Worm (Caenorhabditis elegans) whole organism, L1 larva: Measurements from ENCODE around the gene D1086.7.
A peak's percentile ranks its signal among the peaks of the same experiment; 100 is the strongest.

ENCODE experiments used
- C04F5.9 ChIP-seq: sonication (generic microtip); optimal IDR thresholded peaks from 2 replicates; lab custom pipeline; 2016; ENCODE audit warnings: missing genetic modification characterization, missing compliant biosample characterization
- C16A3.4 ChIP-seq: fragments of 150-350 bp; optimal IDR thresholded peaks from 2 replicates; lab custom pipeline; 2014; ENCODE audit warnings: missing biosample characterization, missing genetic modification characterization
- C34B4.2 ChIP-seq: sonication (generic microtip); optimal IDR thresholded peaks from 2 replicates; lab custom pipeline; 2017; ENCODE audit warnings: mild to moderate bottlenecking, missing genetic modification characterization, missing compliant biosample characterization
- F16B12.6 ChIP-seq: fragments of 150-350 bp; optimal IDR thresholded peaks from 2 replicates; lab custom pipeline; 2014; ENCODE audit warnings: missing biosample characterization, missing genetic modification characterization
- alr-1 ChIP-seq: fragments of 200-800 bp; sonication (Bioruptor generic); optimal IDR thresholded peaks from 2 replicates; lab custom pipeline; 2018; ENCODE audit warnings: borderline replicate concordance, mild to moderate bottlenecking, missing genetic modification characterization, missing compliant biosample characterization
- aly-2 ChIP-seq: fragments of 150-350 bp; optimal IDR thresholded peaks from 2 replicates; lab custom pipeline; 2014; ENCODE audit warnings: missing biosample characterization, missing genetic modification characterization
- ceh-63 ChIP-seq: fragments of 200-800 bp; sonication (Bioruptor generic); optimal IDR thresholded peaks from 2 replicates; lab custom pipeline; 2018; ENCODE audit warnings: mild to moderate bottlenecking, missing genetic modification characterization, missing compliant biosample characterization
- ceh-82 ChIP-seq, 3 experiments: fragments of 150-350 bp in 1 of 3; sonication (generic microtip) in 2 of 3; optimal IDR thresholded peaks; 2 replicates each; lab custom pipeline; 2014 to 2017; ENCODE audit warnings: missing biosample characterization in 3 of 3, missing genetic modification characterization in 3 of 3
- ces-1 ChIP-seq: fragments of 150-350 bp; optimal IDR thresholded peaks from 2 replicates; lab custom pipeline; 2014; ENCODE audit warnings: missing biosample characterization, missing genetic modification reagents, missing genetic modification characterization
- dsc-1 ChIP-seq: sonication (generic microtip); optimal IDR thresholded peaks from 2 replicates; lab custom pipeline; 2016; ENCODE audit warnings: mild to moderate bottlenecking, missing genetic modification characterization, missing compliant biosample characterization
- efl-1 ChIP-seq, 4 experiments: fragments of 150-350 bp; optimal IDR thresholded peaks in 3 of 4; peaks in 1 of 4; 1 replicate in 1 of 4; 2 replicates in 3 of 4; lab custom pipeline; 2014; ENCODE audit warnings: missing biosample characterization in 2 of 4, missing genetic modification characterization in 2 of 4, missing genetic modification reagents in 2 of 4
- fkh-10 ChIP-seq: sonication (generic microtip); optimal IDR thresholded peaks from 2 replicates; lab custom pipeline; 2017; ENCODE audit warnings: missing biosample characterization, missing genetic modification reagents, missing genetic modification characterization
- fkh-4 ChIP-seq: sonication (generic microtip); optimal IDR thresholded peaks from 2 replicates; lab custom pipeline; 2016; ENCODE audit warnings: missing compliant biosample characterization, missing genetic modification characterization, borderline replicate concordance
- fkh-8 ChIP-seq: sonication (generic microtip); optimal IDR thresholded peaks from 2 replicates; lab custom pipeline; 2016; ENCODE audit warnings: mild to moderate bottlenecking, missing genetic modification characterization, missing compliant biosample characterization
- grh-1 ChIP-seq: fragments of 200-800 bp; sonication (Bioruptor generic); IDR thresholded peaks from 2 replicates; pipeline ENCODE4 v1.3.6; 2022; ENCODE audit warnings: missing genetic modification reagents, missing genetic modification characterization, missing compliant biosample characterization
- hlh-17 ChIP-seq: fragments of 200-800 bp; sonication (Bioruptor generic); optimal IDR thresholded peaks from 2 replicates; lab custom pipeline; 2018; ENCODE audit warnings: missing genetic modification characterization, mild to moderate bottlenecking, missing compliant biosample characterization, moderate library complexity, borderline replicate concordance
- hpl-2 ChIP-seq: fragments of 150-350 bp; optimal IDR thresholded peaks from 2 replicates; lab custom pipeline; 2014; ENCODE audit warnings: missing biosample characterization, missing genetic modification reagents, missing genetic modification characterization
- irx-1 ChIP-seq: sonication (generic microtip); optimal IDR thresholded peaks from 2 replicates; lab custom pipeline; 2016; ENCODE audit warnings: missing genetic modification characterization, missing compliant biosample characterization
- jun-1 ChIP-seq: fragments of 150-350 bp; optimal IDR thresholded peaks from 2 replicates; lab custom pipeline; 2014; ENCODE audit warnings: missing biosample characterization, missing genetic modification reagents, missing genetic modification characterization
- lin-15B ChIP-seq: fragments of 150-350 bp; sonication (generic microtip); optimal IDR thresholded peaks from 3 replicates; lab custom pipeline; 2014; ENCODE audit warnings: missing biosample characterization, missing genetic modification characterization
- lin-35 ChIP-seq, 2 experiments: fragments of 150-350 bp; optimal IDR thresholded peaks; 2 replicates each; lab custom pipeline; 2014; ENCODE audit warnings: missing biosample characterization in 2 of 2, missing genetic modification characterization in 2 of 2, missing genetic modification reagents in 2 of 2
- lir-3 ChIP-seq: sonication (generic microtip); optimal IDR thresholded peaks from 2 replicates; lab custom pipeline; 2016; ENCODE audit warnings: mild to moderate bottlenecking, missing genetic modification characterization, moderate library complexity, missing compliant biosample characterization; ENCODE audit not compliant: poor library complexity
- lsy-2 ChIP-seq, 2 experiments: fragments of 150-350 bp; optimal IDR thresholded peaks; 2 replicates each; lab custom pipeline; 2014; ENCODE audit warnings: missing biosample characterization in 2 of 2, missing genetic modification characterization in 2 of 2
- mab-9 ChIP-seq: fragments of 200-800 bp; sonication (Bioruptor generic); IDR thresholded peaks from 2 replicates; pipeline ENCODE4 v1.3.6; 2022; ENCODE audit warnings: missing genetic modification reagents, missing genetic modification characterization, missing compliant biosample characterization
- mdl-1 ChIP-seq, 2 experiments: fragments of 150-350 bp; optimal IDR thresholded peaks; 2 replicates each; lab custom pipeline; 2014 to 2017; ENCODE audit warnings: missing biosample characterization in 2 of 2, missing genetic modification characterization in 2 of 2, inconsistent platforms in 1 of 2
- mep-1 ChIP-seq: fragments of 150-350 bp; optimal IDR thresholded peaks from 2 replicates; lab custom pipeline; 2014; ENCODE audit warnings: missing biosample characterization, missing genetic modification characterization
- nhr-11 ChIP-seq: fragments of 150-350 bp; optimal IDR thresholded peaks from 2 replicates; lab custom pipeline; 2014; ENCODE audit warnings: missing biosample characterization, missing genetic modification characterization
- nhr-237 ChIP-seq: fragments of 150-350 bp; optimal IDR thresholded peaks from 2 replicates; lab custom pipeline; 2014; ENCODE audit warnings: missing biosample characterization, missing genetic modification characterization
- nhr-28 ChIP-seq: fragments of 150-350 bp; optimal IDR thresholded peaks from 2 replicates; lab custom pipeline; 2014; ENCODE audit warnings: missing biosample characterization, missing genetic modification characterization
- nhr-77 ChIP-seq: fragments of 150-350 bp; optimal IDR thresholded peaks from 2 replicates; lab custom pipeline; 2014; ENCODE audit warnings: missing biosample characterization, missing genetic modification characterization
- nhr-85 ChIP-seq: sonication (generic microtip); peaks from one replicate; lab custom pipeline; 2016; ENCODE audit warnings: missing genetic modification characterization, inconsistent platforms, missing compliant biosample characterization
- pag-3 ChIP-seq: sonication (generic microtip); optimal IDR thresholded peaks from 2 replicates; lab custom pipeline; 2017; ENCODE audit warnings: missing genetic modification characterization, mild to moderate bottlenecking, missing compliant biosample characterization, antibody characterized with exemption, borderline replicate concordance; ENCODE audit not compliant: insufficient read depth
- pax-3 ChIP-seq: fragments of 200-800 bp; sonication (Bioruptor generic); optimal IDR thresholded peaks from 2 replicates; lab custom pipeline; 2018; ENCODE audit warnings: mild to moderate bottlenecking, missing genetic modification characterization, moderate library complexity, missing compliant biosample characterization
- rnt-1 ChIP-seq: sonication (generic microtip); optimal IDR thresholded peaks from 2 replicates; lab custom pipeline; 2016; ENCODE audit warnings: mild to moderate bottlenecking, missing genetic modification characterization, moderate library complexity, missing compliant biosample characterization
- snu-23 ChIP-seq: sonication (generic microtip); optimal IDR thresholded peaks from 2 replicates; lab custom pipeline; 2016; ENCODE audit warnings: missing genetic modification characterization, missing compliant biosample characterization
- sox-4 ChIP-seq: sonication (generic microtip); optimal IDR thresholded peaks from 2 replicates; lab custom pipeline; 2016; ENCODE audit warnings: missing genetic modification characterization, missing compliant biosample characterization
- tbx-2 ChIP-seq: sonication (generic microtip); optimal IDR thresholded peaks from 2 replicates; lab custom pipeline; 2016; ENCODE audit warnings: missing genetic modification characterization, missing compliant biosample characterization
- tlp-1 ChIP-seq: fragments of 150-350 bp; optimal IDR thresholded peaks from 2 replicates; lab custom pipeline; 2014; ENCODE audit warnings: missing biosample characterization, missing genetic modification characterization
- unc-130 ChIP-seq: fragments of 150-350 bp; optimal IDR thresholded peaks from 2 replicates; lab custom pipeline; 2017; ENCODE audit warnings: missing biosample characterization, missing genetic modification characterization, inconsistent platforms
- unc-30 ChIP-seq: sonication (generic microtip); optimal IDR thresholded peaks from 2 replicates; lab custom pipeline; 2017; ENCODE audit warnings: missing biosample characterization, missing genetic modification characterization
- unc-86 ChIP-seq: sonication (generic microtip); optimal IDR thresholded peaks from 2 replicates; lab custom pipeline; 2016; ENCODE audit warnings: missing genetic modification characterization, missing compliant biosample characterization
- zag-1 ChIP-seq: fragments of 150-350 bp; optimal IDR thresholded peaks from 2 replicates; lab custom pipeline; 2014; ENCODE audit warnings: missing biosample characterization, missing genetic modification characterization
- ztf-11 ChIP-seq, 2 experiments: sonication (generic microtip); optimal IDR thresholded peaks; 2 replicates each; lab custom pipeline; 2016 to 2017; ENCODE audit warnings: missing genetic modification characterization in 2 of 2, missing biosample characterization in 1 of 2, missing compliant biosample characterization in 1 of 2
- ztf-4 ChIP-seq: fragments of 150-350 bp; optimal IDR thresholded peaks from 2 replicates; lab custom pipeline; 2014; ENCODE audit warnings: missing biosample characterization, missing genetic modification characterization

Gene D1086.7

ce11 chrV:14082453-14082852 lies 1.6 kb upstream of the D1086.7 start, which contains the start of gene D1086.10:
Gene D1086.10, plus strand, starts transcription at chrV:14082753.
- TF ChIP-seq aly-2 (tag; lab: Kevin White, UChicago) (no peak), nhr-77 (no peak), hlh-17 (no peak), pag-3 (tag; lab: Kevin White, UChicago) (no peak), C16A3.4 (no peak), ztf-4 (tag; lab: Kevin White, UChicago) (no peak)

ce11 chrV:14085589-14085988 lies 1.5 kb downstream of the D1086.7 start, which contains the start of gene D1086.18:
Gene D1086.18, plus strand, starts transcription at chrV:14085889.
- TF ChIP-seq nhr-28 (tag; lab: Kevin White, UChicago) = no peak
- TF ChIP-seq ces-1 = no peak
- TF ChIP-seq fkh-10 (GFP tag; lab: Kevin White, UChicago) = no peak
- no peak for TF ChIP-seq nhr-11 (tag; lab: Kevin White, UChicago)
- TF ChIP-seq fkh-4 (tag; lab: Kevin White, UChicago) = no peak
- TF ChIP-seq efl-1 (optimal IDR thresholded peaks at IDR 0.05; lab: Kevin White, UChicago) = no peak
- TF ChIP-seq efl-1 (GFP tag; optimal IDR thresholded peaks at IDR 0.05 in 1 of 2; lab: Kevin White, UChicago) = no peak
- no peak for TF ChIP-seq ztf-4 (tag; lab: Kevin White, UChicago)
- no peak for TF ChIP-seq zag-1 (tag; lab: Kevin White, UChicago)
- TF ChIP-seq snu-23 (GFP tag; lab: Kevin White, UChicago) = no peak
- TF ChIP-seq lir-3 = no peak
- no peak for TF ChIP-seq lin-35 (GFP tag; optimal IDR thresholded peaks at IDR 0.05; lab: Kevin White, UChicago)
- no peak for TF ChIP-seq mab-9 (GFP tag; lab: Robert Waterston, UW)
- TF ChIP-seq jun-1 = no peak
- no peak for TF ChIP-seq irx-1
- TF ChIP-seq mdl-1 (tag; optimal IDR thresholded peaks at IDR 0.05; lab: Kevin White, UChicago) = no peak
- TF ChIP-seq C04F5.9 (tag; lab: Kevin White, UChicago) = no peak
- no peak for TF ChIP-seq sox-4
- no peak for TF ChIP-seq ceh-63 (GFP tag; lab: Kevin White, UChicago)
- TF ChIP-seq lin-15B = no peak
- TF ChIP-seq alr-1 (tag; lab: Kevin White, UChicago) = no peak

ce11 chrV:14088051-14088450 lies 4.0 kb downstream of the D1086.7 start, which contains the start of gene D1086.19:
Gene D1086.19, plus strand, starts transcription at chrV:14088351.
- no peak for TF ChIP-seq mdl-1 (tag; optimal IDR thresholded peaks at IDR 0.05; lab: Kevin White, UChicago)
- no peak for TF ChIP-seq hpl-2

ce11 chrV:14090309-14090967 lies 6.4 kb downstream of the D1086.7 start, which contains the start of the genes D1086.5 and him-5:
Gene D1086.5, minus strand, starts transcription at chrV:14090359.
Gene him-5, plus strand, starts transcription at chrV:14090426.
- TF ChIP-seq rnt-1 (peak; percentile 17), unc-130 (tag; lab: Kevin White, UChicago) (peak; percentile 8), alr-1 (tag; lab: Kevin White, UChicago) (no peak)

- TF ChIP-seq fkh-8 (tag; lab: Kevin White, UChicago) (no peak), ceh-82 (tag; optimal IDR thresholded peaks at IDR 0.05; lab: Kevin White, UChicago) (no peak), lsy-2 (tag; optimal IDR thresholded peaks at IDR 0.05; lab: Kevin White, UChicago) (peak in 1 of 2 experiments; percentile 42), mdl-1 (tag; optimal IDR thresholded peaks at IDR 0.05; lab: Kevin White, UChicago) (no peak), irx-1 (no peak), nhr-85 (tag; lab: Kevin White, UChicago) (peak; percentile 87), nhr-237 (tag; lab: Kevin White, UChicago) (no peak), F16B12.6 (tag; lab: Kevin White, UChicago) (no peak), hpl-2 (no peak), ces-1 (no peak), tbx-2 (peak; percentile 31), mab-9 (GFP tag; lab: Robert Waterston, UW) (no peak), ztf-11 (tag; optimal IDR thresholded peaks at IDR 0.05; lab: Kevin White, UChicago) (no peak), unc-30 (tag; lab: Kevin White, UChicago) (no peak), hlh-17 (no peak), tlp-1 (tag; lab: Kevin White, UChicago) (no peak), unc-86 (no peak), C34B4.2 (tag; lab: Kevin White, UChicago) (no peak), dsc-1 (tag; lab: Kevin White, UChicago) (peak; percentile 47), grh-1 (peak; percentile 53; the same call in 1 of the 2 replicates), pax-3 (tag; lab: Kevin White, UChicago) (no peak), mep-1 (tag; lab: Kevin White, UChicago) (peak; percentile 4)
Observed at ce11 chrV:14092403-14092802, 8.3 kb downstream of the D1086.7 start, which contains the start of gene D1086.3. Gene D1086.3, plus strand, starts transcription at chrV:14092792.
